Worm (Caenorhabditis elegans) whole organism, L3 larva: ENCODE data around the gene srt-27.

Experiments used
- R02D3.7 ChIP-seq: fragments of 150-350 bp; optimal IDR thresholded peaks from 2 replicates; lab custom pipeline; 2014; ENCODE audit warnings: missing biosample characterization, missing genetic modification characterization
- ama-1 ChIP-seq: fragments of 150-350 bp; optimal IDR thresholded peaks from 2 replicates; lab custom pipeline; 2018
- ceh-28 ChIP-seq: fragments of 150-350 bp; optimal IDR thresholded peaks from 2 replicates; lab custom pipeline; 2014; ENCODE audit warnings: missing biosample characterization, missing genetic modification reagents, missing genetic modification characterization
- ceh-82 ChIP-seq: fragments of 150-350 bp; optimal IDR thresholded peaks from 2 replicates; lab custom pipeline; 2014; ENCODE audit warnings: missing biosample characterization, missing genetic modification characterization
- ceh-9 ChIP-seq: sonication (generic microtip); optimal IDR thresholded peaks from 2 replicates; lab custom pipeline; 2018; ENCODE audit warnings: missing biosample characterization, missing genetic modification characterization
- daf-12 ChIP-seq: fragments of 150-350 bp; optimal IDR thresholded peaks from 2 replicates; lab custom pipeline; 2014; ENCODE audit warnings: missing biosample characterization, missing genetic modification reagents, missing genetic modification characterization
- egl-27 ChIP-seq: sonication (generic microtip); optimal IDR thresholded peaks from 4 replicates; lab custom pipeline; 2017; ENCODE audit warnings: missing biosample characterization, missing genetic modification reagents, missing genetic modification characterization
- egl-5 ChIP-seq: fragments of 150-350 bp; optimal IDR thresholded peaks from 2 replicates; lab custom pipeline; 2017; ENCODE audit warnings: missing biosample characterization, missing genetic modification reagents, missing genetic modification characterization, inconsistent platforms
- elt-1 ChIP-seq: fragments of 150-350 bp; optimal IDR thresholded peaks from 2 replicates; lab custom pipeline; 2014; ENCODE audit warnings: missing biosample characterization, missing genetic modification characterization
- elt-2 ChIP-seq: sonication (generic microtip); optimal IDR thresholded peaks from 2 replicates; lab custom pipeline; 2016; ENCODE audit warnings: missing genetic modification reagents, mild to moderate bottlenecking, missing genetic modification characterization, missing compliant biosample characterization
- eor-1 ChIP-seq, 2 experiments: fragments of 150-350 bp; optimal IDR thresholded peaks; 2 replicates each; lab custom pipeline; 2014 to 2018; ENCODE audit warnings: missing biosample characterization in 2 of 2, missing genetic modification characterization in 2 of 2
- fkh-2 ChIP-seq: fragments of 150-350 bp; optimal IDR thresholded peaks from 2 replicates; lab custom pipeline; 2014; ENCODE audit warnings: missing biosample characterization, missing genetic modification reagents, missing genetic modification characterization
- fos-1 ChIP-seq: fragments of 150-350 bp; optimal IDR thresholded peaks from 2 replicates; lab custom pipeline; 2014; ENCODE audit warnings: missing biosample characterization, missing genetic modification characterization
- hmg-11 ChIP-seq: sonication (generic microtip); optimal IDR thresholded peaks from 2 replicates; lab custom pipeline; 2016; ENCODE audit warnings: missing genetic modification characterization, missing compliant biosample characterization
- jun-1 ChIP-seq: fragments of 150-350 bp; optimal IDR thresholded peaks from 2 replicates; lab custom pipeline; 2014; ENCODE audit warnings: missing biosample characterization, missing genetic modification reagents, missing genetic modification characterization
- lin-15B ChIP-seq: fragments of 150-350 bp; optimal IDR thresholded peaks from 2 replicates; lab custom pipeline; 2014; ENCODE audit warnings: missing biosample characterization, missing genetic modification characterization
- lin-39 ChIP-seq: fragments of 150-350 bp; optimal IDR thresholded peaks from 2 replicates; lab custom pipeline; 2018; ENCODE audit warnings: missing biosample characterization, missing genetic modification reagents, missing genetic modification characterization
- lsy-12 ChIP-seq: sonication (generic microtip); optimal IDR thresholded peaks from 2 replicates; lab custom pipeline; 2016; ENCODE audit warnings: mild to moderate bottlenecking, missing genetic modification characterization, missing compliant biosample characterization
- mdl-1 ChIP-seq: fragments of 150-350 bp; optimal IDR thresholded peaks from 2 replicates; lab custom pipeline; 2014; ENCODE audit warnings: missing biosample characterization, missing genetic modification characterization
- mml-1 ChIP-seq: fragments of 150-350 bp; sonication (generic microtip); optimal IDR thresholded peaks from 3 replicates; lab custom pipeline; 2014; ENCODE audit warnings: missing biosample characterization, missing genetic modification characterization
- nfya-1 ChIP-seq: sonication (generic microtip); optimal IDR thresholded peaks from 2 replicates; lab custom pipeline; 2017; ENCODE audit warnings: missing genetic modification characterization, mild to moderate bottlenecking, missing compliant biosample characterization, antibody characterized with exemption, moderate library complexity; ENCODE audit not compliant: insufficient read depth
- nhr-11 ChIP-seq: fragments of 150-350 bp; optimal IDR thresholded peaks from 2 replicates; lab custom pipeline; 2014; ENCODE audit warnings: missing biosample characterization, missing genetic modification characterization
- nhr-12 ChIP-seq: fragments of 150-350 bp; optimal IDR thresholded peaks from 2 replicates; lab custom pipeline; 2014; ENCODE audit warnings: missing biosample characterization, missing genetic modification characterization
- nhr-23 ChIP-seq: fragments of 150-350 bp; optimal IDR thresholded peaks from 2 replicates; lab custom pipeline; 2014; ENCODE audit warnings: missing biosample characterization, missing genetic modification reagents, missing genetic modification characterization
- nhr-237 ChIP-seq: fragments of 150-350 bp; optimal IDR thresholded peaks from 2 replicates; lab custom pipeline; 2014; ENCODE audit warnings: missing biosample characterization, missing genetic modification characterization
- nhr-25 ChIP-seq: sonication (generic microtip); optimal IDR thresholded peaks from 2 replicates; lab custom pipeline; 2017; ENCODE audit warnings: missing biosample characterization, missing genetic modification characterization
- nhr-28 ChIP-seq: fragments of 150-350 bp; optimal IDR thresholded peaks from 2 replicates; lab custom pipeline; 2014; ENCODE audit warnings: missing biosample characterization, missing genetic modification characterization
- nhr-43 ChIP-seq: sonication (generic microtip); optimal IDR thresholded peaks from 2 replicates; lab custom pipeline; 2016; ENCODE audit warnings: mild to moderate bottlenecking, missing genetic modification characterization, missing compliant biosample characterization; ENCODE audit not compliant: poor library complexity, severe bottlenecking
- nhr-76 ChIP-seq: fragments of 150-350 bp; sonication (generic microtip); optimal IDR thresholded peaks from 5 replicates; lab custom pipeline; 2014; ENCODE audit warnings: missing biosample characterization, missing genetic modification characterization
- pha-4 ChIP-seq: fragments of 150-350 bp; optimal IDR thresholded peaks from 2 replicates; lab custom pipeline; 2014; ENCODE audit warnings: missing biosample characterization, missing genetic modification reagents, missing genetic modification characterization
- pqm-1 ChIP-seq: fragments of 150-350 bp; optimal IDR thresholded peaks from 2 replicates; lab custom pipeline; 2017; ENCODE audit warnings: missing biosample characterization, missing genetic modification characterization, inconsistent platforms
- sea-2 ChIP-seq: fragments of 150-350 bp; sonication (generic microtip); optimal IDR thresholded peaks from 4 replicates; lab custom pipeline; 2014; ENCODE audit warnings: missing biosample characterization, missing genetic modification reagents, missing genetic modification characterization
- skn-1 ChIP-seq: fragments of 150-350 bp; optimal IDR thresholded peaks from 2 replicates; lab custom pipeline; 2014; ENCODE audit warnings: missing biosample characterization, missing genetic modification characterization
- snpc-4 ChIP-seq: fragments of 150-350 bp; optimal IDR thresholded peaks from 2 replicates; lab custom pipeline; 2014; ENCODE audit warnings: missing biosample characterization, missing genetic modification characterization
- tbx-2 ChIP-seq: sonication (generic microtip); optimal IDR thresholded peaks from 2 replicates; lab custom pipeline; 2016; ENCODE audit warnings: mild to moderate bottlenecking, missing genetic modification characterization, missing compliant biosample characterization
- unc-39 ChIP-seq: sonication (generic microtip); optimal IDR thresholded peaks from 4 replicates; lab custom pipeline; 2017; ENCODE audit warnings: missing biosample characterization, missing genetic modification characterization
- unc-62 ChIP-seq: fragments of 150-350 bp; sonication (generic microtip); optimal IDR thresholded peaks from 4 replicates; lab custom pipeline; 2014; ENCODE audit warnings: missing biosample characterization, missing genetic modification reagents, missing genetic modification characterization
- ztf-4 ChIP-seq: fragments of 150-350 bp; optimal IDR thresholded peaks from 2 replicates; lab custom pipeline; 2014; ENCODE audit warnings: missing biosample characterization, missing genetic modification characterization

srt-27 gene

ce11 chrV:2684227-2684626, 36.4 kb downstream of the srt-27 start:
- TF ChIP-seq egl-5, result no peak
- no peak for TF ChIP-seq nhr-25 (tag; lab: Kevin White, UChicago)
- no peak for TF ChIP-seq fkh-2
- no peak for TF ChIP-seq ceh-82 (tag; lab: Kevin White, UChicago)
- TF ChIP-seq lsy-12 (tag; lab: Kevin White, UChicago), result no peak
- TF ChIP-seq ama-1, result no peak
- TF ChIP-seq pqm-1 (tag; lab: Kevin White, UChicago), result no peak
- no peak for TF ChIP-seq elt-1
- no peak for TF ChIP-seq ceh-9 (tag; lab: Kevin White, UChicago)
- TF ChIP-seq tbx-2 (tag; lab: Kevin White, UChicago), result no peak
- TF ChIP-seq elt-2 (tag; lab: Kevin White, UChicago), result no peak
- no peak for TF ChIP-seq egl-27 (tag; lab: Kevin White, UChicago)

DNA sequence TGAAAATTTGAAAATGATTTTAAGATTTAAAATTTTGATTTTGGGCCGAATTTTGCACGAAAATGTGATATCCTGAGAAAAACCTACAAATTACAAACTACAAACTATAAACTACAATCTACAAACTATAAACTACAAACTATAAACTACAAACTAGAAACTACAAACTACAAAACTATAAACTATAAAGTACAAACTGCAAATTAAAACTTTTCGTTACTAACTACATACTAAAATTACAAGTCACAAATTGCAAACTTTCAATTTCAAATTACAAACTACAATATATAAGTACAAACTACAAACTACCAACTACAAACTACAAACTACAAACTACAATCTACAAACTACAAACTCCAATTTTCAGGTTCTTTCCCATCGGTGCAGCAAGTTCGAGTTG, 37.2 kb downstream of the srt-27 start:
- TF ChIP-seq lin-39 (tag; lab: Kevin White, UChicago) (no peak), pha-4 (tag; lab: Kevin White, UChicago) (no peak), nhr-43 (tag; lab: Kevin White, UChicago) (no peak), ceh-82 (tag; lab: Kevin White, UChicago) (no peak), lsy-12 (tag; lab: Kevin White, UChicago) (no peak), unc-39 (tag; lab: Kevin White, UChicago) (no peak), R02D3.7 (no peak), nhr-23 (tag; lab: Kevin White, UChicago) (no peak), lin-15B (tag; lab: Kevin White, UChicago) (no peak)

- TF ChIP-seq hmg-11 (tag; lab: Kevin White, UChicago), result peak; percentile 7
- no peak for TF ChIP-seq jun-1
- TF ChIP-seq mdl-1 (tag; lab: Kevin White, UChicago), result no peak
- no peak for TF ChIP-seq fkh-2
Measured at ce11 chrV:2677648-2678047, 43.0 kb downstream of the srt-27 start.

DNA sequence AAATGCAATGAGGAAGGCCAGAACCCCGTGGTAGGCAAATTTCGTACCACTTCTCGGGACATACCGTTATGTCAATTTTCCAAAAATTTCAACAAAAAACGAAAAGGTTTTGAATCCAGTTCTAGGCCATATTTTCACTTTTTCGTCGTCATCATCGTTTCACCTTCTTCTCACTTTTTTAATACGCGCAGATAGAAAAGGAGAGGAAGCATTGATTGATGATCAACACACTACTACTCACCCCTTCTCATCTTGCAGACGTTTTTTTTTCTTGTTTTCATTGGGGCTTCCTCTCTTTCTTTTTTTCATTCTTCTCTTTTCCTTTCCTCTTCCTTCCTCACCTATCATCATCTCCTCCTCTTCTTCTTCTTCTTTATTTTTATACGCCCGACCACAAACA, 45.0 kb downstream of the srt-27 start:
- TF ChIP-seq lsy-12 (tag; lab: Kevin White, UChicago) (no peak), fkh-2 (no peak), hmg-11 (tag; lab: Kevin White, UChicago) (no peak), mdl-1 (tag; lab: Kevin White, UChicago) (no peak), fos-1 (tag; lab: Kevin White, UChicago) (no peak), ceh-82 (tag; lab: Kevin White, UChicago) (no peak), sea-2 (GFP tag; lab: Kevin White, UChicago) (no peak), pqm-1 (tag; lab: Kevin White, UChicago) (no peak), nhr-11 (tag; lab: Kevin White, UChicago) (no peak)

DNA sequence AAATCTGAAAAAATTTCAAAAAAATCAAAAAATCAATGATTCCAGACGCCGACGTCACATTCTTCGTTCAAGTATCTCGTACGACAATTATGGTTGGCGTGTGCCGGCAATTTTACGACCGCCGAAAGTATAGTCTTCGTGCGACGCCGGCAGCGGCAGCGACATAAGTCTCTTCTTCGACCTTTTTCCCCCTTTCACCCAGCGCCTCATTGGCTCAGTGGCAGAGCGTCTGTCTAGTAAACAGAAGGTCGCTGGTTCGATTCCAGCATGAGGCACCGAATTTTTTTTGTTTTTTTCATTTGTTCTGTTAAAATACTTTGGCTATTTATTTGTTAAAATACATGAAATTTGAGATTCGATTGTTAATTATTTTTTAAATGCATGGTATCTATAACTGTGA, 46.9 kb downstream of the srt-27 start:
- TF ChIP-seq jun-1 (peak; percentile 21), lin-39 (tag; lab: Kevin White, UChicago) (peak; percentile 55), pha-4 (tag; lab: Kevin White, UChicago) (peak; percentile 55), lsy-12 (tag; lab: Kevin White, UChicago) (peak; percentile 3), nhr-76 (tag; lab: Kevin White, UChicago) (no peak), nhr-25 (tag; lab: Kevin White, UChicago) (peak; percentile 27), nfya-1 (tag; lab: Kevin White, UChicago) (peak; percentile 53), egl-27 (tag; lab: Kevin White, UChicago) (no peak), elt-2 (tag; lab: Kevin White, UChicago) (peak; percentile 7), ceh-82 (tag; lab: Kevin White, UChicago) (no peak), nhr-28 (tag; lab: Kevin White, UChicago) (no peak), ama-1 (peak; percentile 28), lin-15B (tag; lab: Kevin White, UChicago) (no peak), nhr-12 (no peak), hmg-11 (tag; lab: Kevin White, UChicago) (peak; percentile 58), unc-39 (tag; lab: Kevin White, UChicago) (no peak), ztf-4 (tag; lab: Kevin White, UChicago) (no peak), unc-62 (GFP tag; lab: Kevin White, UChicago) (no peak)

DNA sequence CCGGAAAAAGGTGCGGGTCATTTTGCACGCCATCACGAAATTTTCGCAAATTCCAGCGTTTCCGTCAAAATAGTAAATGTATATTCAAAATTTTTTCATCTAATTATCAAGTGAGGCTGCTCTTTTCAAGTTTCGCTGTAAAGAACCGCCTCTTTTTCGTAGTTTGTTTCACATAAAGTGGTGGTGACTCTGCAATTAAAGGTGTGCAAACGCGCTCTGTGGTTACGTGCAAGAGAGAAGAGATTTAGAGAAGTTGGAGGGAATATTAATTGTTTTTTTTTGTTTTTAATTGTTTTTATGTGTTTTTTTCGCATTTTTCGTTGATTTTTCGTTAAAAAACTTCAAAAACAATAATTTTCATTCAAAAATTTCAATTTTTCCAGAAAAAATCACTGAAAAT, 48.1 kb downstream of the srt-27 start, which contains the start of gene W02G9.3:
Gene W02G9.3, plus strand, starts transcription at position 384 of the 400 bp plus-strand sequence.
- peak; percentile 22 for TF ChIP-seq R02D3.7
- TF ChIP-seq nfya-1 (tag; lab: Kevin White, UChicago), result peak; percentile 75
- TF ChIP-seq nhr-23 (tag; lab: Kevin White, UChicago), result peak; percentile 65
- TF ChIP-seq egl-5, result peak; percentile 84
- no peak for TF ChIP-seq daf-12
- TF ChIP-seq lin-39 (tag; lab: Kevin White, UChicago), result peak; percentile 81
- no peak for TF ChIP-seq nhr-237 (tag; lab: Kevin White, UChicago)
- no peak for TF ChIP-seq mml-1
- TF ChIP-seq nhr-11 (tag; lab: Kevin White, UChicago), result peak; percentile 96
- TF ChIP-seq elt-2 (tag; lab: Kevin White, UChicago), result peak; percentile 40
- no peak for TF ChIP-seq eor-1 (tag; optimal IDR thresholded peaks at IDR 0.05; lab: Kevin White, UChicago)
- TF ChIP-seq pha-4 (tag; lab: Kevin White, UChicago), result peak; percentile 93
- TF ChIP-seq lin-15B (tag; lab: Kevin White, UChicago), result peak; percentile 89
- peak; percentile 78 for TF ChIP-seq pqm-1 (tag; lab: Kevin White, UChicago)
- TF ChIP-seq hmg-11 (tag; lab: Kevin White, UChicago), result peak; percentile 58
- peak; percentile 67 for TF ChIP-seq snpc-4
- TF ChIP-seq ceh-82 (tag; lab: Kevin White, UChicago), result no peak
- peak; percentile 19 for TF ChIP-seq ceh-28 (tag; lab: Kevin White, UChicago)
- TF ChIP-seq sea-2 (GFP tag; lab: Kevin White, UChicago), result no peak
- TF ChIP-seq nhr-43 (tag; lab: Kevin White, UChicago), result peak; percentile 12
- no peak for TF ChIP-seq ama-1
- peak; percentile 33 for TF ChIP-seq skn-1
- TF ChIP-seq egl-27 (tag; lab: Kevin White, UChicago), result peak; percentile 55
- TF ChIP-seq unc-39 (tag; lab: Kevin White, UChicago), result no peak
- TF ChIP-seq, all 47 proteins: peak for 16
